Fruit fly (Drosophila melanogaster): Measurements from ENCODE around the gene CG14397.

CG14397 gene

DNA sequence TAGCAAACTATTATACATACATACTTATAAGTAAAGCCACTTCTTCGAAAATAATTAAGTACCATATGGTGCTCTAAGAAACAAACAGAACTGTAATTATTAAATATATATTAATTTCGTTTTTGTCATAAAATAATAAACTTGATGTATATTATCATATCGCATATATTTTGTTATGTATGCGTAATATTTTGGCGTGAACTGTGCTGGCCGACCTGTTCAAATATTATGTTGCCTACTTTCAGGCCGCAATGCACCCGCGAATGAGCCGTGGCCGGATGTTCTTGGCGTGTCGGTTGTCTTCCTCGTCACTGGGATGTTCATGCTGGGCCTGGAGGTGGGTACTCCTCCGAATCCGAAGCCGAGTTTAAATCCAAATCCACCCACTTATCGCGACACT, 13.2 kb upstream of the CG14397 start:
- TF ChIP-seq CG12768 (GFP tag; optimal IDR thresholded peaks at IDR 0.05): no peak

DNA sequence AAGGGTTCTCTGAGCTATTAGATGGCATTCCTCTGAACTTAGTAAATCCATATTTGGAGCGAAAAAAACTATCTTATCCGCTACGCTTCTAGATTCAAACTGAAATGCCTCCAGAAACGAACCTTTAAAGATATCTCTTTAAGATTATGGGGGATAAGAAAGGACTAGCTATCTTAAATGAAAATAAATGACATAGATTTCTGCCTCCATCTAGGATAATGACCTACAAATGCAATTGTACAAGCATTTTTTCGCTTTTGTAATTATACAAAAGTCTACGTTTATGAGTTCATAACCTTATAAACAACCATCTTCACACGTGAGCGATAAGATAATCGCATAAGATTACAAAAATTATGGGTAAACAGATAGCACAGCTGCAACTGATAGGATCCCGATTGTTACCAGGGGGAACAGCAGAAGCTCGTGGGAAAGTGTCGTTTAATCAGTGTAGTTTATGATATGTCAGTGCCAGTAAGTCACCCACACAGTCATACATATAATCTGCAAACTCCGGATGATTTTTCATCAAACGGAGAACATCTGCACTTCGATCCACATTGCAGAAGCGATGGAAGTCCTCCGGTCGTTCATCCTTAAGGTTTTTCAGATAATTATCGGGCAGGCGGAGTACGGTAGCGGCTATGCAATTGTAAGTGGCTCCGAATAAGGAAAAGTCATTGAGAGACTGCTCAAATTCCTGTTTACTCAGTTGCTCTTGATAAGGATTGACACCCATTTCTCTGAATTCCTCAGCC, 8.4 kb upstream of the CG14397 start, which contains the start of gene CG33511:
Gene CG33511, minus strand, starts transcription at position 51 of the 758 bp plus-strand sequence.
- no peak for TF ChIP-seq ovo (GFP tag; optimal IDR thresholded peaks at IDR 0.05)
- peak; percentile 79 for TF ChIP-seq cic (GFP tag; optimal IDR thresholded peaks at IDR 0.05)

DNA sequence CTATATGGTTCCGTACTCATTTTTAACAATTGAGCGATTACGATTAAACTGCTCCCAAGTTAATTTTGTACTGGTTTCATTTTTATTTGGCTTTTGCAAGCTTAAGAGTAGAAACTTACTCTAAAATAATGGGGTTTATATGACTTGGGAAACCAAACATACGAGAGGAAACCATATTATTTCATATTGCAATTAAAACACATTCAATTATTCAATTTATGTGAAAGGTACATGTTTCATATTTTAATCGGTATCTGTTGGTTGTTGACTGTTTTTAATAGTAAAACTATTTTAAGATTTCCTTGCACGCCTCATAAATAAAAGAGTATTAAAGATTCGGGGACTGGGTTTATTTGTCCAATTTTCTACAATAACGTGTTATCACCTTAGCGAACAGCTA, 6.8 kb upstream of the CG14397 start, which contains the start of gene CG33510:
Gene CG33510, minus strand, starts transcription at position 59 of the 400 bp plus-strand sequence.
- TF ChIP-seq cnc (optimal IDR thresholded peaks at IDR 0.05): no peak
- peak; percentile 24 for TF ChIP-seq CG11617 (GFP tag; optimal IDR thresholded peaks at IDR 0.05)
- no peak for TF ChIP-seq kay (GFP tag; ENCODE audit: borderline replicate concordance)
- TF ChIP-seq cic (GFP tag; optimal IDR thresholded peaks at IDR 0.05): peak; percentile 8
- TF ChIP-seq Hr96 (GFP tag; optimal IDR thresholded peaks at IDR 0.05): no peak
- TF ChIP-seq CG14711 (tag; optimal IDR thresholded peaks at IDR 0.05): peak; percentile 6

dm6 chr2L:21086406-21086805, 4.6 kb upstream of the CG14397 start, which contains the start of gene CG33509:
Gene CG33509 (minus strand): TSS chr2L:21086506.
- TF ChIP-seq tj (GFP tag; optimal IDR thresholded peaks at IDR 0.05) (no peak), CG33017 (tag; optimal IDR thresholded peaks at IDR 0.05) (no peak), toe (GFP tag; optimal IDR thresholded peaks at IDR 0.05) (no peak), CG12768 (GFP tag; optimal IDR thresholded peaks at IDR 0.05) (no peak), Crg-1 (GFP tag; optimal IDR thresholded peaks at IDR 0.05) (no peak), cic (GFP tag; optimal IDR thresholded peaks at IDR 0.05) (no peak), pad (GFP tag; optimal IDR thresholded peaks at IDR 0.05) (no peak), Hr96 (GFP tag; optimal IDR thresholded peaks at IDR 0.05) (no peak), Mnt (GFP tag; optimal IDR thresholded peaks at IDR 0.05) (no peak), Clk (GFP tag; optimal IDR thresholded peaks at IDR 0.05) (no peak), CG1620 (GFP tag; optimal IDR thresholded peaks at IDR 0.05) (no peak), ovo (GFP tag; optimal IDR thresholded peaks at IDR 0.05) (no peak), CG5204 (GFP tag; optimal IDR thresholded peaks at IDR 0.05) (no peak), cnc (optimal IDR thresholded peaks at IDR 0.05) (no peak), CG7045 (GFP tag; optimal IDR thresholded peaks at IDR 0.05) (no peak), CG14711 (tag; optimal IDR thresholded peaks at IDR 0.05) (no peak), CG7101 (tag; optimal IDR thresholded peaks at IDR 0.05) (no peak)

DNA sequence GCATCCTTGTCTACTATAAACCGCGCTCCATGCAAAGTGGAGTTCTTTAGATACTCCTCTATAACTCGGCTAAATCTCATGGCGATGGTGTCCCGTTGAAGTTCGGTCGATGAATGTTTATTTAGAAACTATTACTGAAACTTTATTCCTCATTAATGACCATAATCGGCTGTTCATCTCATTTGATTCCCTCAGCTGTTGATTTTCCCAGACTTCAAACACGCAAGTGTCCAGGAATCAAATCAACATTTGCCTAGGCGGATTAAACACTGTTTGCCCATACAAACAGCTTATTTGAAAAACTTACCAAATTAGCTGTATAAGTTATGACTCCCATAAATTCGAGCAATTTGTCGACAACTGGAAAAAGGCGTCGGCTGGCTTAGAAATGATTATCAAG, 2.4 kb upstream of the CG14397 start, which contains the start of gene ppk13:
Gene ppk13, minus strand, starts transcription at position 101 of the 400 bp plus-strand sequence.
- no peak for TF ChIP-seq Clk (GFP tag; optimal IDR thresholded peaks at IDR 0.05)
- TF ChIP-seq pad (GFP tag; optimal IDR thresholded peaks at IDR 0.05): no peak
- peak; percentile 15 for TF ChIP-seq kay (GFP tag; ENCODE audit: borderline replicate concordance)
- no peak for TF ChIP-seq Hr96 (GFP tag; optimal IDR thresholded peaks at IDR 0.05)

DNA sequence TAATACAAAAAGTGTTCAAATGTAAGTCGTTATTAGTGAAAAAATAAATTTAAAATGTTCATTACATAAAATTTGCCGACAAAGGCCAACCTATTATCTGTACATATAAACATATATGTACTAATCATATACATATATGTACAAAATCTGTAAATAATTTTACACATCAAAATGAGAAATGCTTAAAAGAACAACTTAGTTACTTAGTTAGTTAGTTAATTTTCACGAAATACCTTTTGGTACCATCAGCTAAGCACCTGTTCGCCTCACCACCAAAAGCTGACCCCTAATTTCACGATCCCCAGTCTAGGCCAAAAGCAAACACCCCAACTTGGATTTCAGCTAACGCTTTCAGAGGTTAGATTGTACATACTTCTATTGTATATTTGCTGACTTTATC, 2.0 kb upstream of the CG14397 start, which contains the start of gene CG9259:
Gene CG9259, plus strand, starts transcription at position 301 of the 400 bp plus-strand sequence.
- TF ChIP-seq cic (GFP tag; optimal IDR thresholded peaks at IDR 0.05) (no peak), tj (GFP tag; optimal IDR thresholded peaks at IDR 0.05) (no peak), Clk (GFP tag; optimal IDR thresholded peaks at IDR 0.05) (no peak), CG1620 (GFP tag; optimal IDR thresholded peaks at IDR 0.05) (no peak), CG5204 (GFP tag; optimal IDR thresholded peaks at IDR 0.05) (no peak), CG14711 (tag; optimal IDR thresholded peaks at IDR 0.05) (no peak), cnc (optimal IDR thresholded peaks at IDR 0.05) (no peak), CG12768 (GFP tag; optimal IDR thresholded peaks at IDR 0.05) (no peak), Hr96 (GFP tag; optimal IDR thresholded peaks at IDR 0.05) (no peak), ovo (GFP tag; optimal IDR thresholded peaks at IDR 0.05) (no peak), Crg-1 (GFP tag; optimal IDR thresholded peaks at IDR 0.05) (no peak), Mnt (GFP tag; optimal IDR thresholded peaks at IDR 0.05) (no peak), CG7045 (GFP tag; optimal IDR thresholded peaks at IDR 0.05) (no peak)

DNA sequence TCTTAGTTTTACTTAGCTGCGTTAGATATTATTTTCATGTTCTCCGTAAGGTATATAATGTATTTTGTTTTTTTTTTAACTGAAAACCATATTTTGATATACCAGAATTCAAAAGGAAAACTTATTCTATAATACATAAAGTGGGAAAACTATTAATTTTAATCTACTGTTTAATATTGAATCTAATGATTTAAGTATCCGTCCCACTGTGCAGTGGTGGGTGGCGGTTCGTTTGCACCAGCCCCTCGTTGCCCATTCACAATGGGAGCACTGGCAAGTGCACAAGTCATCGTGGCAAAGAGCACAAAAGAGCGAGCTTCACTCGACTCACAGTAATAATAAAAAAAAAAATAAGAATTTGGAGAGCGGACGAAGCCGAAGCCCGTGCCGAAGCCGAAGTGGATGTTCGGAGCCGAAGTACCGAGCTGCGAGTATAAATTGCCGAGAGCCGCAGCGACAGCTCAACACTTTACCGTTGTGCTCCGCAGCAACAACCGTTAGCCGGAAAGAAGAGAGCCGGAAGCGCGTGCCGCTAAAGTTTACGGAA, 5.5 kb downstream of the CG14397 start, which contains the start of gene CG34136:
Gene CG34136, plus strand, starts transcription at position 475 of the 547 bp plus-strand sequence.
- TF ChIP-seq CG33017 (tag; optimal IDR thresholded peaks at IDR 0.05): no peak
- TF ChIP-seq cic (GFP tag; optimal IDR thresholded peaks at IDR 0.05): no peak
- no peak for TF ChIP-seq CG14711 (tag; optimal IDR thresholded peaks at IDR 0.05)
- TF ChIP-seq Crg-1 (GFP tag; optimal IDR thresholded peaks at IDR 0.05): no peak
- TF ChIP-seq kay (GFP tag; ENCODE audit: borderline replicate concordance): no peak
- TF ChIP-seq ovo (GFP tag; optimal IDR thresholded peaks at IDR 0.05): peak; percentile 44
- TF ChIP-seq toe (GFP tag; optimal IDR thresholded peaks at IDR 0.05): peak; percentile 17
- TF ChIP-seq tj (GFP tag; optimal IDR thresholded peaks at IDR 0.05): peak; percentile 4
- TF ChIP-seq cnc (optimal IDR thresholded peaks at IDR 0.05): no peak
- TF ChIP-seq CG11617 (GFP tag; optimal IDR thresholded peaks at IDR 0.05): no peak
- peak; percentile 16 for TF ChIP-seq Hr96 (GFP tag; optimal IDR thresholded peaks at IDR 0.05)
- peak; percentile 5 for TF ChIP-seq bab1 (GFP tag; optimal IDR thresholded peaks at IDR 0.05)
- TF ChIP-seq Clk (GFP tag; optimal IDR thresholded peaks at IDR 0.05): no peak
- TF ChIP-seq Mnt (GFP tag; optimal IDR thresholded peaks at IDR 0.05): peak; percentile 35
- TF ChIP-seq CG7101 (tag; optimal IDR thresholded peaks at IDR 0.05): no peak
- TF ChIP-seq CG12768 (GFP tag; optimal IDR thresholded peaks at IDR 0.05): peak; percentile 8
- peak; percentile 15 for TF ChIP-seq CG5204 (GFP tag; optimal IDR thresholded peaks at IDR 0.05)
- peak; percentile 36 for TF ChIP-seq pad (GFP tag; optimal IDR thresholded peaks at IDR 0.05)
- TF ChIP-seq CG7045 (GFP tag; optimal IDR thresholded peaks at IDR 0.05): no peak
- no peak for TF ChIP-seq CG1620 (GFP tag; optimal IDR thresholded peaks at IDR 0.05)
